Worm (Caenorhabditis elegans) whole organism, L1 larva: ENCODE data around the gene C06E4.5.

Experiments
- C16A3.4 ChIP-seq: fragments of 150-350 bp; optimal IDR thresholded peaks from 2 replicates; lab custom pipeline; 2014; ENCODE audit warnings: missing biosample characterization, missing genetic modification characterization
- Y116A8C.19 ChIP-seq: sonication (generic microtip); optimal IDR thresholded peaks from 2 replicates; lab custom pipeline; 2016; ENCODE audit warnings: missing compliant biosample characterization, missing genetic modification characterization, borderline replicate concordance
- aha-1 ChIP-seq: fragments of 150-350 bp; optimal IDR thresholded peaks from 2 replicates; lab custom pipeline; 2014; ENCODE audit warnings: missing biosample characterization, missing genetic modification characterization
- ceh-82 ChIP-seq, 3 experiments: fragments of 150-350 bp in 1 of 3; sonication (generic microtip) in 2 of 3; optimal IDR thresholded peaks; 2 replicates each; lab custom pipeline; 2014 to 2017; ENCODE audit warnings: missing biosample characterization in 3 of 3, missing genetic modification characterization in 3 of 3
- ceh-88 ChIP-seq: fragments of 200-800 bp; sonication (Bioruptor generic); IDR thresholded peaks from 2 replicates; pipeline ENCODE4 v1.3.6; 2022; ENCODE audit warnings: missing genetic modification characterization, missing compliant biosample characterization
- ceh-90 ChIP-seq: sonication (generic microtip); optimal IDR thresholded peaks from 2 replicates; lab custom pipeline; 2016; ENCODE audit warnings: missing genetic modification characterization, missing compliant biosample characterization
- efl-1 ChIP-seq, 4 experiments: fragments of 150-350 bp; optimal IDR thresholded peaks in 3 of 4; peaks in 1 of 4; 1 replicate in 1 of 4; 2 replicates in 3 of 4; lab custom pipeline; 2014; ENCODE audit warnings: missing biosample characterization in 2 of 4, missing genetic modification characterization in 2 of 4, missing genetic modification reagents in 2 of 4
- efl-3 ChIP-seq: fragments of 200-800 bp; sonication (Bioruptor generic); optimal IDR thresholded peaks from 2 replicates; lab custom pipeline; 2018; ENCODE audit warnings: mild to moderate bottlenecking, missing genetic modification characterization, missing compliant biosample characterization
- elt-2 ChIP-seq: sonication (generic microtip); optimal IDR thresholded peaks from 2 replicates; lab custom pipeline; 2016; ENCODE audit warnings: missing genetic modification characterization, mild to moderate bottlenecking, inconsistent platforms, missing compliant biosample characterization, missing genetic modification reagents
- ets-5 ChIP-seq: fragments of 200-800 bp; sonication (Bioruptor generic); IDR thresholded peaks from 2 replicates; pipeline ENCODE4 v1.3.6; 2022; ENCODE audit warnings: missing genetic modification characterization, missing compliant biosample characterization
- fkh-10 ChIP-seq: sonication (generic microtip); optimal IDR thresholded peaks from 2 replicates; lab custom pipeline; 2017; ENCODE audit warnings: missing biosample characterization, missing genetic modification reagents, missing genetic modification characterization
- fkh-4 ChIP-seq: sonication (generic microtip); optimal IDR thresholded peaks from 2 replicates; lab custom pipeline; 2016; ENCODE audit warnings: missing compliant biosample characterization, missing genetic modification characterization, borderline replicate concordance
- fkh-8 ChIP-seq: sonication (generic microtip); optimal IDR thresholded peaks from 2 replicates; lab custom pipeline; 2016; ENCODE audit warnings: mild to moderate bottlenecking, missing genetic modification characterization, missing compliant biosample characterization
- hlh-17 ChIP-seq: fragments of 200-800 bp; sonication (Bioruptor generic); optimal IDR thresholded peaks from 2 replicates; lab custom pipeline; 2018; ENCODE audit warnings: missing genetic modification characterization, mild to moderate bottlenecking, missing compliant biosample characterization, moderate library complexity, borderline replicate concordance
- lin-14 ChIP-seq: fragments of 200-800 bp; sonication (Bioruptor generic); optimal IDR thresholded peaks from 2 replicates; lab custom pipeline; 2018; ENCODE audit warnings: mild to moderate bottlenecking, missing genetic modification characterization, moderate library complexity, missing compliant biosample characterization
- lsy-2 ChIP-seq, 2 experiments: fragments of 150-350 bp; optimal IDR thresholded peaks; 2 replicates each; lab custom pipeline; 2014; ENCODE audit warnings: missing biosample characterization in 2 of 2, missing genetic modification characterization in 2 of 2
- mdl-1 ChIP-seq, 2 experiments: fragments of 150-350 bp; optimal IDR thresholded peaks; 2 replicates each; lab custom pipeline; 2014 to 2017; ENCODE audit warnings: missing biosample characterization in 2 of 2, missing genetic modification characterization in 2 of 2, inconsistent platforms in 1 of 2
- mef-2 ChIP-seq: fragments of 150-350 bp; optimal IDR thresholded peaks from 2 replicates; lab custom pipeline; 2014; ENCODE audit warnings: missing biosample characterization, missing genetic modification characterization
- mep-1 ChIP-seq: fragments of 150-350 bp; optimal IDR thresholded peaks from 2 replicates; lab custom pipeline; 2014; ENCODE audit warnings: missing biosample characterization, missing genetic modification characterization
- nhr-11 ChIP-seq: fragments of 150-350 bp; optimal IDR thresholded peaks from 2 replicates; lab custom pipeline; 2014; ENCODE audit warnings: missing biosample characterization, missing genetic modification characterization
- nhr-20 ChIP-seq: sonication (generic microtip); optimal IDR thresholded peaks from 2 replicates; lab custom pipeline; 2016; ENCODE audit warnings: mild to moderate bottlenecking, missing genetic modification characterization, missing compliant biosample characterization
- nhr-47 ChIP-seq: sonication (generic microtip); optimal IDR thresholded peaks from 2 replicates; lab custom pipeline; 2016; ENCODE audit warnings: mild to moderate bottlenecking, missing genetic modification characterization, moderate library complexity, missing compliant biosample characterization
- nhr-71 ChIP-seq: sonication (generic microtip); optimal IDR thresholded peaks from 2 replicates; lab custom pipeline; 2016; ENCODE audit warnings: mild to moderate bottlenecking, missing genetic modification characterization, moderate library complexity, missing compliant biosample characterization
- nhr-85 ChIP-seq: sonication (generic microtip); peaks from one replicate; lab custom pipeline; 2016; ENCODE audit warnings: missing genetic modification characterization, inconsistent platforms, missing compliant biosample characterization
- nhr-90 ChIP-seq: sonication (generic microtip); optimal IDR thresholded peaks from 2 replicates; lab custom pipeline; 2016; ENCODE audit warnings: mild to moderate bottlenecking, missing genetic modification characterization, missing compliant biosample characterization; ENCODE audit not compliant: poor library complexity
- pax-3 ChIP-seq: fragments of 200-800 bp; sonication (Bioruptor generic); optimal IDR thresholded peaks from 2 replicates; lab custom pipeline; 2018; ENCODE audit warnings: mild to moderate bottlenecking, missing genetic modification characterization, moderate library complexity, missing compliant biosample characterization
- skn-1 ChIP-seq: fragments of 150-350 bp; optimal IDR thresholded peaks from 2 replicates; lab custom pipeline; 2014; ENCODE audit warnings: missing biosample characterization, missing genetic modification characterization
- snpc-4 ChIP-seq: fragments of 150-350 bp; optimal IDR thresholded peaks from 2 replicates; lab custom pipeline; 2014; ENCODE audit warnings: missing biosample characterization, missing genetic modification characterization
- snu-23 ChIP-seq: sonication (generic microtip); optimal IDR thresholded peaks from 2 replicates; lab custom pipeline; 2016; ENCODE audit warnings: missing genetic modification characterization, missing compliant biosample characterization
- sptf-1 ChIP-seq: fragments of 150-350 bp; optimal IDR thresholded peaks from 2 replicates; lab custom pipeline; 2014; ENCODE audit warnings: missing biosample characterization, missing genetic modification characterization
- sup-37 ChIP-seq: fragments of 200-800 bp; sonication (Bioruptor generic); optimal IDR thresholded peaks from 2 replicates; lab custom pipeline; 2018; ENCODE audit warnings: mild to moderate bottlenecking, missing genetic modification characterization, missing compliant biosample characterization
- swsn-7 ChIP-seq: sonication (generic microtip); optimal IDR thresholded peaks from 2 replicates; lab custom pipeline; 2016; ENCODE audit warnings: missing genetic modification characterization, missing compliant biosample characterization
- unc-130 ChIP-seq: fragments of 150-350 bp; optimal IDR thresholded peaks from 2 replicates; lab custom pipeline; 2017; ENCODE audit warnings: missing biosample characterization, missing genetic modification characterization, inconsistent platforms
- unc-86 ChIP-seq: sonication (generic microtip); optimal IDR thresholded peaks from 2 replicates; lab custom pipeline; 2016; ENCODE audit warnings: missing genetic modification characterization, missing compliant biosample characterization
- zag-1 ChIP-seq: fragments of 150-350 bp; optimal IDR thresholded peaks from 2 replicates; lab custom pipeline; 2014; ENCODE audit warnings: missing biosample characterization, missing genetic modification characterization
- ztf-11 ChIP-seq, 2 experiments: sonication (generic microtip); optimal IDR thresholded peaks; 2 replicates each; lab custom pipeline; 2016 to 2017; ENCODE audit warnings: missing genetic modification characterization in 2 of 2, missing biosample characterization in 1 of 2, missing compliant biosample characterization in 1 of 2

C06E4.5 gene

ce11 chrIV:7260587-7260986 lies 5.8 kb downstream of the C06E4.5 start, which contains the start of gene C06E4.3:
TSS of gene C06E4.3 (plus strand) at chrIV:7260875.
- TF ChIP-seq mep-1 (tag; lab: Kevin White, UChicago) (peak; percentile 25), unc-86 (tag; lab: Kevin White, UChicago) (no peak), snu-23 (GFP tag; lab: Kevin White, UChicago) (peak; percentile 22), Y116A8C.19 (no peak), snpc-4 (no peak), sptf-1 (tag; lab: Kevin White, UChicago) (no peak), lin-14 (GFP tag; lab: Kevin White, UChicago) (peak; percentile 73), fkh-8 (tag; lab: Kevin White, UChicago) (peak; percentile 30), skn-1 (tag; lab: Kevin White, UChicago) (peak; percentile 13), nhr-71 (tag; lab: Kevin White, UChicago) (peak; percentile 15), fkh-4 (tag; lab: Kevin White, UChicago) (no peak)

DNA sequence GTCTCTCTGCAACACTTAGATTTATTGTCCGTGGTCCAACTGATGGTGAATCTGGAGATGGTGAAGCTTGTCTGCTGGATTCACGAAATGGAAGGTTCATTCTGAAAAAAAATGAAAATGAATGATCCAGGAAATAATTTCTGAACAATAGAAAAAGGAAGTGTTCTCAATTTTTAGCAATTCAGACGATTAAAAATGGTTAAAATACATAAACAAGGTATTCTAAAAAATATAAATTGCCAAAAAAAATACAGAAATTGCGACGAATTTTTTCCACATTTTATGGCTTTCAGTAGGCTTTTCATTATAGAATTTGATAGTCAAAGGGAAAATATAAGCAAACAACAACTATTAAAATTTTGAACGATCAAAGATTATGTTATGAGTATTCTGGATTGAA lies 8.3 kb downstream of the C06E4.5 start, which contains the start of gene glb-2:
TSS of gene glb-2 (minus strand) at position 101 of the 400 bp plus-strand sequence.
- TF ChIP-seq hlh-17 (GFP tag; lab: Kevin White, UChicago) (no peak), lsy-2 (tag; optimal IDR thresholded peaks at IDR 0.05; lab: Kevin White, UChicago) (no peak), nhr-11 (tag; lab: Kevin White, UChicago) (no peak), sptf-1 (tag; lab: Kevin White, UChicago) (no peak)

- peak; percentile 3 for TF ChIP-seq elt-2 (tag; lab: Kevin White, UChicago)
- no peak for TF ChIP-seq nhr-71 (tag; lab: Kevin White, UChicago)
- TF ChIP-seq ceh-88 (GFP tag; lab: Robert Waterston, UW), result no peak
- no peak for TF ChIP-seq mef-2 (tag; lab: Kevin White, UChicago)
- no peak for TF ChIP-seq efl-1 (optimal IDR thresholded peaks at IDR 0.05; lab: Kevin White, UChicago)
- TF ChIP-seq efl-1 (GFP tag; optimal IDR thresholded peaks at IDR 0.05 in 1 of 2; lab: Kevin White, UChicago), result peak in 1 of 2 experiments; percentile 8
- TF ChIP-seq C16A3.4 (tag; lab: Kevin White, UChicago), result no peak
- TF ChIP-seq nhr-20, result peak; percentile 2
- TF ChIP-seq nhr-90 (tag; lab: Kevin White, UChicago), result peak; percentile 18
- no peak for TF ChIP-seq ets-5 (GFP tag; lab: Robert Waterston, UW)
- TF ChIP-seq aha-1 (tag; lab: Kevin White, UChicago), result no peak
- TF ChIP-seq snu-23 (GFP tag; lab: Kevin White, UChicago), result peak; percentile 27
- TF ChIP-seq ceh-90 (tag; lab: Kevin White, UChicago), result no peak
- TF ChIP-seq lin-14 (GFP tag; lab: Kevin White, UChicago), result peak; percentile 43
- TF ChIP-seq nhr-47, result peak; percentile 11
- no peak for TF ChIP-seq nhr-11 (tag; lab: Kevin White, UChicago)
- TF ChIP-seq, all 84 proteins: peak for 7
These were observed 20.3 kb downstream of the C06E4.5 start for ce11 chrIV:7274969-7275548.

DNA sequence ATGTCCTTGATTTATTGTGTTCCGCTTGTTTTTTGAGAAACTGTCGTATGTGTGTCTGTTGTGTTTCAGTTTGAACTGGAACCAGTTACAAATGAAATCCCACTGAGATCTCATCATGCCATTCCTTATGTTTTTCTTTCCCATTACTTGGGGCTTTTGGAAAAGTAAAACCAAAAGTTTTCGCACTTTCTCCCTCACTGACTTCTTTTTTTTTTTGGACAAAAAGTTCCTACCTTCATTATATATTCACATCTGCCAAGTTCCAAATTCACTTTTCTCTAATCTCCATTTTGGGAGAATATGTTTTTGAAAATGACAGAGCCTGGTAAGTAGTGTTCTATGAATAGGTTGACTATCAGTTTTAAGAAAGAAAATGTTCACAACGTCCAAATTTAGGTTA lies 21.9 kb downstream of the C06E4.5 start, which contains the start of gene C06E4.2:
TSS of gene C06E4.2 (plus strand) at position 301 of the 400 bp plus-strand sequence.
- TF ChIP-seq ztf-11 (tag; optimal IDR thresholded peaks at IDR 0.05; lab: Kevin White, UChicago) (no peak), ceh-82 (tag; optimal IDR thresholded peaks at IDR 0.05; lab: Kevin White, UChicago) (no peak), unc-130 (tag; lab: Kevin White, UChicago) (no peak), sup-37 (GFP tag; lab: Kevin White, UChicago) (no peak), swsn-7 (tag; lab: Kevin White, UChicago) (no peak), nhr-20 (no peak), fkh-10 (GFP tag; lab: Kevin White, UChicago) (no peak), zag-1 (tag; lab: Kevin White, UChicago) (no peak), mdl-1 (tag; optimal IDR thresholded peaks at IDR 0.05; lab: Kevin White, UChicago) (no peak), ets-5 (GFP tag; lab: Robert Waterston, UW) (no peak), efl-3 (GFP tag; lab: Kevin White, UChicago) (no peak), mep-1 (tag; lab: Kevin White, UChicago) (no peak), nhr-85 (tag; lab: Kevin White, UChicago) (no peak), pax-3 (no peak)
